Worm (Caenorhabditis elegans) whole organism, midembryonic: ENCODE measurements around the gene srg-6.

Source experiments
- flt-1 ChIP-seq: fragments of 200-800 bp; sonication (Bioruptor generic); IDR thresholded peaks from 2 replicates; pipeline ENCODE4 v1.3.6; 2022; ENCODE audit warnings: missing genetic modification characterization, missing compliant biosample characterization
- klf-2 ChIP-seq: fragments of 200-800 bp; sonication (Bioruptor generic); conservative IDR thresholded peaks from 2 replicates; pipeline ENCODE4 v1.3.6; 2022; ENCODE audit warnings: missing genetic modification reagents, missing genetic modification characterization, missing compliant biosample characterization

ce11 chrIII:6245728-6246127, 20.1 kb downstream of the srg-6 start, which contains the start of gene bcas-2:
- TF ChIP-seq klf-2 (GFP tag; lab: Robert Waterston, UW) (no peak), flt-1 (GFP tag; lab: Robert Waterston, UW) (no peak)
